Worm (Caenorhabditis elegans): ENCODE measurements around the gene tag-209.

tag-209 gene

ce11 chrII:10787240-10787639 is at the start of gene tag-209:
tag-209 (plus strand) TSS chrII:10787312.
- TF ChIP-seq W03F9.2 (tag; optimal IDR thresholded peaks at IDR 0.05) (no peak), him-1 (tag; optimal IDR thresholded peaks at IDR 0.05) (no peak), dao-5 (tag; optimal IDR thresholded peaks at IDR 0.05) (no peak)

ce11 chrII:10744801-10745200 is 42.3 kb upstream of the tag-209 start:
- TF ChIP-seq him-1 (tag; optimal IDR thresholded peaks at IDR 0.05) (peak; percentile 0), W03F9.2 (tag; optimal IDR thresholded peaks at IDR 0.05) (no peak), dao-5 (tag; optimal IDR thresholded peaks at IDR 0.05) (no peak)

- TF ChIP-seq him-1 (tag; optimal IDR thresholded peaks at IDR 0.05): no peak
- TF ChIP-seq W03F9.2 (tag; optimal IDR thresholded peaks at IDR 0.05): no peak
- TF ChIP-seq dao-5 (tag; optimal IDR thresholded peaks at IDR 0.05): no peak
Observed at ce11 chrII:10753694-10754093, 33.4 kb upstream of the tag-209 start.

- TF ChIP-seq dao-5 (tag; optimal IDR thresholded peaks at IDR 0.05) (no peak), him-1 (tag; optimal IDR thresholded peaks at IDR 0.05) (no peak), W03F9.2 (tag; optimal IDR thresholded peaks at IDR 0.05) (no peak)
Observed at ce11 chrII:10755455-10755854, 31.7 kb upstream of the tag-209 start.

ce11 chrII:10758951-10759350 is 28.2 kb upstream of the tag-209 start:
- TF ChIP-seq dao-5 (tag; optimal IDR thresholded peaks at IDR 0.05) (no peak), him-1 (tag; optimal IDR thresholded peaks at IDR 0.05) (no peak), W03F9.2 (tag; optimal IDR thresholded peaks at IDR 0.05) (no peak)

ce11 chrII:10759425-10759824 is 27.7 kb upstream of the tag-209 start:
- TF ChIP-seq dao-5 (tag; optimal IDR thresholded peaks at IDR 0.05) (no peak), W03F9.2 (tag; optimal IDR thresholded peaks at IDR 0.05) (no peak), him-1 (tag; optimal IDR thresholded peaks at IDR 0.05) (no peak)

ce11 chrII:10760801-10761200 is 26.3 kb upstream of the tag-209 start:
- TF ChIP-seq him-1 (tag; optimal IDR thresholded peaks at IDR 0.05) (no peak), dao-5 (tag; optimal IDR thresholded peaks at IDR 0.05) (no peak), W03F9.2 (tag; optimal IDR thresholded peaks at IDR 0.05) (no peak)

ce11 chrII:10761653-10762052 is 25.5 kb upstream of the tag-209 start:
- peak; percentile 65 for TF ChIP-seq him-1 (tag; optimal IDR thresholded peaks at IDR 0.05)
- no peak for TF ChIP-seq W03F9.2 (tag; optimal IDR thresholded peaks at IDR 0.05)
- no peak for TF ChIP-seq dao-5 (tag; optimal IDR thresholded peaks at IDR 0.05)

ce11 chrII:10765238-10765637 is 21.9 kb upstream of the tag-209 start:
- TF ChIP-seq dao-5 (tag; optimal IDR thresholded peaks at IDR 0.05) (no peak), W03F9.2 (tag; optimal IDR thresholded peaks at IDR 0.05) (no peak), him-1 (tag; optimal IDR thresholded peaks at IDR 0.05) (no peak)

ce11 chrII:10766773-10767172 is 20.3 kb upstream of the tag-209 start:
- TF ChIP-seq him-1 (tag; optimal IDR thresholded peaks at IDR 0.05) (no peak), W03F9.2 (tag; optimal IDR thresholded peaks at IDR 0.05) (no peak), dao-5 (tag; optimal IDR thresholded peaks at IDR 0.05) (no peak)

- TF ChIP-seq dao-5 (tag; optimal IDR thresholded peaks at IDR 0.05) (no peak), W03F9.2 (tag; optimal IDR thresholded peaks at IDR 0.05) (no peak), him-1 (tag; optimal IDR thresholded peaks at IDR 0.05) (no peak)
Observed at ce11 chrII:10767977-10768376, 19.1 kb upstream of the tag-209 start.

- TF ChIP-seq him-1 (tag; optimal IDR thresholded peaks at IDR 0.05): no peak
- TF ChIP-seq W03F9.2 (tag; optimal IDR thresholded peaks at IDR 0.05): no peak
- TF ChIP-seq dao-5 (tag; optimal IDR thresholded peaks at IDR 0.05): no peak
Observed at ce11 chrII:10769291-10769690, 17.8 kb upstream of the tag-209 start.

- no peak for TF ChIP-seq W03F9.2 (tag; optimal IDR thresholded peaks at IDR 0.05)
Observed at ce11 chrII:10778026-10778425, 9.1 kb upstream of the tag-209 start, which contains the start of gene mpz-1. mpz-1 (minus strand) TSS chrII:10778126.

- TF ChIP-seq dao-5 (tag; optimal IDR thresholded peaks at IDR 0.05): no peak
- no peak for TF ChIP-seq W03F9.2 (tag; optimal IDR thresholded peaks at IDR 0.05)
Observed at ce11 chrII:10783201-10783962, 3.7 kb upstream of the tag-209 start, which contains the start of gene ect-2. ect-2 (minus strand) TSS chrII:10783962.

- TF ChIP-seq W03F9.2 (tag; optimal IDR thresholded peaks at IDR 0.05) (no peak), dao-5 (tag; optimal IDR thresholded peaks at IDR 0.05) (no peak), him-1 (tag; optimal IDR thresholded peaks at IDR 0.05) (no peak)
Observed at ce11 chrII:10784248-10784647, 2.9 kb upstream of the tag-209 start.
